Worm (Caenorhabditis elegans) whole organism, mixed stage, embryonic: ENCODE measurements around the gene mtcu-2.

Experiments used
- mep-1 ChIP-seq: fragments of 150-350 bp; optimal IDR thresholded peaks from 2 replicates; lab custom pipeline; 2017; ENCODE audit warnings: missing biosample characterization, missing genetic modification reagents, missing genetic modification characterization, inconsistent platforms
- nhr-76 ChIP-seq: sonication (generic microtip); optimal IDR thresholded peaks from 2 replicates; lab custom pipeline; 2017; ENCODE audit warnings: missing biosample characterization, missing genetic modification characterization
- unc-120 ChIP-seq: sonication (generic microtip); optimal IDR thresholded peaks from 2 replicates; lab custom pipeline; 2017; ENCODE audit warnings: missing genetic modification characterization, missing compliant biosample characterization; ENCODE audit not compliant: poor library complexity, severe bottlenecking

DNA sequence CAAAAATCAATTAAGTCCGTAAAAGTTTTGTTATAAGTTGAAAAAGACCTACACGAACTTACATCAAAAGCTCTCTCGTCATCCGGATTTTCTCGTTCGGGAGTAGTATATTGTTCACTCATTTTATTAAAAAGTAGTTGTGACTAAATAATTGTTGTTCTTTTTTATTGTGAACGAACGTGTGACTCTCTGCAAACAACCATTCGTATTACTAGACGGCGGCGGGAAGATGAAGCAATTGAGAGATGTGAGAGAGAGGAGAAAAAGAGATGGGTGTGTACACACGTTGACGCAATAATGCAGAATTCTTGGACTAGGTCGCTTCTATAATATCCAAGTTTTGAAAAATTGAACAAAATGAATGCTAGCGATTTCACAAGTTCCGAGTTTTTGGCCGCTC is 11.9 kb upstream of the mtcu-2 start, which contains the start of the genes F52H3.11 and bath-38:
- TF ChIP-seq unc-120, result no peak
- TF ChIP-seq mep-1 (tag; lab: Kevin White, UChicago), result peak; percentile 47
- TF ChIP-seq nhr-76, result no peak
